Worm (Caenorhabditis elegans): ENCODE results near the gene F32A5.8.

DNA sequence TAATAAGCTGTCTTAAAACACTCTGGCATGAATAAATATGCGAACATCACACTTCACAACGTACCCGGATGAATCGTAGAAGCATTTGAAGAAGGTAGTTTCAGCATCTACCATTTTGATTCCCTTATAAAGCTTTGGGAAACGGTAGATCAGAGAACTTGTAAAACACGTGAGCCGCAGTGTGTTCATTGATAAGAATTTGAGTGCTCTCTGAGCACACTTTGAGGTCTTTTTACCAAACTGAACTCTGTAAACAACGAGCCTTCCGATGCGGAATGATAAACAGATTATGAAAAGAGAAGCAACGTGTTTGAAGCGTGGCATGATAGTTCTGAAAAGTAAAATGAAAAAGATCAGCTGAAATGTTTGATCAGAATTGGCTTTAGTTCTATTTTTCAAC, 17.7 kb upstream of the F32A5.8 start, which contains the start of gene aqp-1:
- TF ChIP-seq pbrm-1 (GFP tag; IDR thresholded peaks at IDR 0.05) (no peak), rcor-1 (GFP tag; IDR thresholded peaks at IDR 0.05) (no peak), xnd-1 (tag; optimal IDR thresholded peaks at IDR 0.05) (no peak), sea-2 (GFP tag; IDR thresholded peaks at IDR 0.05) (no peak), pha-4 (tag; optimal IDR thresholded peaks at IDR 0.05) (no peak), Y67H2A.10 (GFP tag; conservative IDR thresholded peaks at IDR 0.05) (no peak), unc-62 (GFP tag; optimal IDR thresholded peaks at IDR 0.05) (no peak)

All from whole organism, young adult.